Fruit fly (Drosophila melanogaster) whole organism: ENCODE measurements around the gene Acp76A.

ENCODE experiments used
- Dll ChIP-seq: fragments of >200 bp; optimal IDR thresholded peaks from 2 replicates; lab custom pipeline; 2017
- psq ChIP-seq: fragments of >200 bp; optimal IDR thresholded peaks from 2 replicates; lab custom pipeline; 2017
- usp ChIP-seq: fragments of >200 bp; optimal IDR thresholded peaks from 2 replicates; lab custom pipeline; 2017; ENCODE audit warnings: missing biosample characterization, missing genetic modification characterization, mixed read lengths

DNA sequence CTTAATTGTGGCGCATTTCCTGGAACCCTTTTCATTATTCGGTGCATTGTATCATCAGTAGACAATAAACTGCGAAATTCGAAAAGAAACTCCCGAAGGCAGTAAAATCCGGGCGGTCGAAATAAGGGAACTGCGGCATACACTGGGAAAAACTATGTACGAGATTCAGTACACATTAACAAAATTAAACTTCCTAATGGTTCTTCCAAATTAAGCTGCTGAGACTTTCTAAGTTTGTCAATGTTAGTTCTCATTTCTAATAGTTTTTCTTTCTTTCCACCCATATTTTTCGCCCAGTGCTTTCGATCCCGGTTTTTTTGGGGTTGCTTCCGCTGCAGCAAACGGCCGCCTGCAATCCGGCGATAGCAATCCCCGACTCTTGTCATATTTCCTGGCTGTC lies 27.0 kb downstream of the Acp76A start:
- TF ChIP-seq Dll (lab: Kevin White, UChicago) (no peak), psq (lab: Kevin White, UChicago) (no peak), usp (GFP tag; lab: Kevin White, UChicago) (no peak)
